Worm (Caenorhabditis elegans) whole organism, mixed stage, embryonic: ENCODE data around the gene sco-1.

Source experiments
- M03D4.4 ChIP-seq: sonication (generic microtip); optimal IDR thresholded peaks from 2 replicates; lab custom pipeline; 2017; ENCODE audit warnings: mild to moderate bottlenecking, missing genetic modification characterization, missing compliant biosample characterization
- bed-3 ChIP-seq: fragments of 200-800 bp; sonication (Bioruptor generic); optimal IDR thresholded peaks from 3 replicates; lab custom pipeline; 2018; ENCODE audit warnings: mild to moderate bottlenecking, missing genetic modification characterization, moderate library complexity, missing compliant biosample characterization
- blmp-1 ChIP-seq: fragments of 150-350 bp; optimal IDR thresholded peaks from 2 replicates; lab custom pipeline; 2014; ENCODE audit warnings: missing biosample characterization, missing genetic modification characterization
- ceh-39 ChIP-seq: fragments of 150-350 bp; optimal IDR thresholded peaks from 2 replicates; lab custom pipeline; 2014; ENCODE audit warnings: missing biosample characterization, missing genetic modification characterization
- ceh-43 ChIP-seq: fragments of 200-800 bp; sonication (Bioruptor generic); optimal IDR thresholded peaks from 2 replicates; lab custom pipeline; 2018; ENCODE audit warnings: mild to moderate bottlenecking, missing genetic modification characterization, moderate library complexity, missing compliant biosample characterization
- ceh-83 ChIP-seq: fragments of 200-800 bp; sonication (Bioruptor generic); optimal IDR thresholded peaks from 2 replicates; lab custom pipeline; 2018; ENCODE audit warnings: mild to moderate bottlenecking, missing genetic modification characterization, missing compliant biosample characterization
- ces-1 ChIP-seq: fragments of 150-350 bp; optimal IDR thresholded peaks from 2 replicates; lab custom pipeline; 2014; ENCODE audit warnings: missing biosample characterization, missing genetic modification reagents, missing genetic modification characterization
- cnd-1 ChIP-seq: fragments of 200-800 bp; sonication (Bioruptor generic); optimal IDR thresholded peaks from 2 replicates; lab custom pipeline; 2018; ENCODE audit warnings: mild to moderate bottlenecking, missing genetic modification characterization, missing compliant biosample characterization
- drap-1 ChIP-seq: fragments of 200-800 bp; sonication (Bioruptor generic); optimal IDR thresholded peaks from 3 replicates; lab custom pipeline; 2018; ENCODE audit warnings: mild to moderate bottlenecking, missing genetic modification characterization, missing compliant biosample characterization
- elt-1 ChIP-seq: sonication (generic microtip); optimal IDR thresholded peaks from 2 replicates; lab custom pipeline; 2017; ENCODE audit warnings: missing genetic modification characterization, mild to moderate bottlenecking, missing compliant biosample characterization, antibody characterized with exemption, moderate library complexity, borderline replicate concordance; ENCODE audit not compliant: insufficient read depth
- elt-3 ChIP-seq: fragments of 150-350 bp; optimal IDR thresholded peaks from 2 replicates; lab custom pipeline; 2014; ENCODE audit warnings: missing biosample characterization, missing genetic modification characterization
- flh-1 ChIP-seq: fragments of 200-800 bp; sonication (Bioruptor generic); optimal IDR thresholded peaks from 2 replicates; lab custom pipeline; 2018; ENCODE audit warnings: mild to moderate bottlenecking, missing genetic modification characterization, moderate library complexity, missing compliant biosample characterization
- ham-2 ChIP-seq: fragments of 200-800 bp; sonication (Bioruptor generic); optimal IDR thresholded peaks from 2 replicates; lab custom pipeline; 2018; ENCODE audit warnings: mild to moderate bottlenecking, missing genetic modification characterization, missing compliant biosample characterization
- hlh-1 ChIP-seq: fragments of 150-350 bp; optimal IDR thresholded peaks from 2 replicates; lab custom pipeline; 2014; ENCODE audit warnings: missing biosample characterization, missing genetic modification reagents, missing genetic modification characterization
- lin-13 ChIP-seq: fragments of 150-350 bp; optimal IDR thresholded peaks from 2 replicates; lab custom pipeline; 2014; ENCODE audit warnings: missing biosample characterization, missing genetic modification characterization
- lin-32 ChIP-seq: fragments of 200-800 bp; sonication (Bioruptor generic); optimal IDR thresholded peaks from 2 replicates; lab custom pipeline; 2018; ENCODE audit warnings: mild to moderate bottlenecking, missing genetic modification characterization, missing compliant biosample characterization
- lsy-2 ChIP-seq: fragments of 150-350 bp; optimal IDR thresholded peaks from 2 replicates; lab custom pipeline; 2014; ENCODE audit warnings: missing biosample characterization, missing genetic modification characterization
- mab-5 ChIP-seq: fragments of 150-350 bp; optimal IDR thresholded peaks from 2 replicates; lab custom pipeline; 2014; ENCODE audit warnings: missing biosample characterization, missing genetic modification characterization
- mep-1 ChIP-seq: fragments of 150-350 bp; optimal IDR thresholded peaks from 2 replicates; lab custom pipeline; 2017; ENCODE audit warnings: missing biosample characterization, missing genetic modification reagents, missing genetic modification characterization, inconsistent platforms
- mls-2 ChIP-seq: sonication (generic microtip); optimal IDR thresholded peaks from 2 replicates; lab custom pipeline; 2016; ENCODE audit warnings: mild to moderate bottlenecking, missing genetic modification characterization, moderate library complexity, missing compliant biosample characterization
- nhr-12 ChIP-seq: fragments of 150-350 bp; optimal IDR thresholded peaks from 2 replicates; lab custom pipeline; 2014; ENCODE audit warnings: missing biosample characterization, missing genetic modification characterization
- nhr-2 ChIP-seq: fragments of 150-350 bp; optimal IDR thresholded peaks from 2 replicates; lab custom pipeline; 2014; ENCODE audit warnings: missing biosample characterization, missing genetic modification characterization
- nhr-237 ChIP-seq: fragments of 150-350 bp; optimal IDR thresholded peaks from 2 replicates; lab custom pipeline; 2014; ENCODE audit warnings: missing biosample characterization, missing genetic modification characterization
- nhr-28 ChIP-seq: fragments of 150-350 bp; optimal IDR thresholded peaks from 2 replicates; lab custom pipeline; 2014; ENCODE audit warnings: missing biosample characterization, missing genetic modification characterization
- nhr-76 ChIP-seq: sonication (generic microtip); optimal IDR thresholded peaks from 2 replicates; lab custom pipeline; 2017; ENCODE audit warnings: missing biosample characterization, missing genetic modification characterization
- pha-4 ChIP-seq: fragments of 150-350 bp; optimal IDR thresholded peaks from 2 replicates; lab custom pipeline; 2018; ENCODE audit warnings: missing biosample characterization, missing genetic modification reagents, missing genetic modification characterization
- sem-2 ChIP-seq: fragments of 200-800 bp; sonication (Bioruptor generic); optimal IDR thresholded peaks from 2 replicates; lab custom pipeline; 2018; ENCODE audit warnings: mild to moderate bottlenecking, missing genetic modification characterization, missing compliant biosample characterization
- snpc-4 ChIP-seq: fragments of 150-350 bp; optimal IDR thresholded peaks from 2 replicates; lab custom pipeline; 2014; ENCODE audit warnings: missing biosample characterization, missing genetic modification characterization
- sptf-1 ChIP-seq: sonication (generic microtip); optimal IDR thresholded peaks from 2 replicates; lab custom pipeline; 2017; ENCODE audit warnings: mild to moderate bottlenecking, missing genetic modification characterization, moderate library complexity, missing compliant biosample characterization
- tbx-8 ChIP-seq: fragments of 200-800 bp; sonication (Bioruptor generic); optimal IDR thresholded peaks from 2 replicates; lab custom pipeline; 2018; ENCODE audit warnings: mild to moderate bottlenecking, missing genetic modification characterization, moderate library complexity, missing compliant biosample characterization
- unc-120 ChIP-seq: sonication (generic microtip); optimal IDR thresholded peaks from 2 replicates; lab custom pipeline; 2017; ENCODE audit warnings: missing genetic modification characterization, missing compliant biosample characterization; ENCODE audit not compliant: poor library complexity, severe bottlenecking
- unc-39 ChIP-seq: fragments of 150-350 bp; optimal IDR thresholded peaks from 2 replicates; lab custom pipeline; 2014; ENCODE audit warnings: missing biosample characterization, missing genetic modification characterization
- unc-62 ChIP-seq: fragments of 150-350 bp; optimal IDR thresholded peaks from 2 replicates; lab custom pipeline; 2014; ENCODE audit warnings: missing biosample characterization, missing genetic modification reagents, missing genetic modification characterization
- zip-8 ChIP-seq: fragments of 150-350 bp; optimal IDR thresholded peaks from 2 replicates; lab custom pipeline; 2014; ENCODE audit warnings: missing biosample characterization, missing genetic modification characterization
- ztf-11 ChIP-seq: fragments of 150-350 bp; optimal IDR thresholded peaks from 2 replicates; lab custom pipeline; 2014; ENCODE audit warnings: missing biosample characterization, missing genetic modification characterization

sco-1 gene

DNA sequence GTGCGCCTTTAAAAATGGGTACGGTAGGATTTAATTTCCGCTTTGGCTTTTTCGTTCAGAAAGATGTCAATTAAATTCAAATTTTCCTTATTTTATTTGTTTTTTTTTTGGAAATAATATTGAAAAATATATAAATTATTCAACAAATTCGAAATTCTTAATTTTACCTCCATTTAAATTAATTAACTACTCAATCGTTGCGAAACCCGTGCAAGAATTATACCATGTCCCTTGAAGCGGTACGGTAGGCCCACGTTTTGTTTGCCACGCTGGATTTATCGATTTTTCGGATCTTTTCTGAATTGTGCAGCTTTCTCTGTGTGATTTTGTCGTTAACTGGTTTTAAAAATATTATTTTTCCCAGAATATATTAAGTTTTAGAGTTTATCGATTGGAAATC is 21.0 kb downstream of the sco-1 start, which contains the start of gene Y52E8A.2:
Y52E8A.2 (plus strand) TSS at position 382 of the 400 bp plus-strand sequence.
- TF ChIP-seq flh-1 (GFP tag; lab: Kevin White, UChicago) (no peak), nhr-12 (tag; lab: Kevin White, UChicago) (no peak), blmp-1 (tag; lab: Kevin White, UChicago) (no peak), tbx-8 (no peak), sem-2 (GFP tag; lab: Kevin White, UChicago) (no peak), ceh-83 (GFP tag; lab: Kevin White, UChicago) (no peak), unc-39 (no peak), mls-2 (tag; lab: Kevin White, UChicago) (no peak), ces-1 (GFP tag; lab: Kevin White, UChicago) (no peak), snpc-4 (tag; lab: Kevin White, UChicago) (no peak), unc-120 (tag; lab: Kevin White, UChicago) (no peak), ham-2 (no peak), lin-32 (GFP tag; lab: Kevin White, UChicago) (no peak), bed-3 (no peak), hlh-1 (tag; lab: Kevin White, UChicago) (no peak), mep-1 (tag; lab: Kevin White, UChicago) (no peak), nhr-237 (tag; lab: Kevin White, UChicago) (no peak), elt-1 (tag; lab: Kevin White, UChicago) (no peak), cnd-1 (tag; lab: Kevin White, UChicago) (no peak)
- TF ChIP-seq, all 35 proteins: peak for 0

DNA sequence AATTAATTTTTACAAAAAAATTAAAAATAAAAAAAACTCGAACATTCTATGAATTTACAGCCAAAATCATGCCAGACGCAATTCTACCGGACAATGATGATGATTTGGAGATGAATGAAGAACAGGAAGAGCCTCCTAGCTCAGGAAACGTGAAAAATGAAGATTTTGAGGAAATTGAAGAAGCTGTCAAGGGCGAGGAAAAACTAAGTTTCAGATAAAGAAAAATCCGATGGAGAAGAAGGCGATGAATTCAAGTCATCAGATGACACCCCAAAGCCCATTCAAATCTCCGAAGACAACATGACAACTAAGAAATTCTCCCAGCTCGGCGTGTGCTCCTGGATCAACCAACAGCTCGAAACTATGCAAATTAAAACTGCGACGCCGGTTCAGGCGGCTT is 22.3 kb downstream of the sco-1 start, which contains the start of gene Y52E8A.1:
Y52E8A.1 (plus strand) TSS at position 301 of the 400 bp plus-strand sequence.
- TF ChIP-seq flh-1 (GFP tag; lab: Kevin White, UChicago): no peak
- no peak for TF ChIP-seq drap-1 (GFP tag; lab: Kevin White, UChicago)
- TF ChIP-seq ceh-83 (GFP tag; lab: Kevin White, UChicago): no peak
- no peak for TF ChIP-seq bed-3
- no peak for TF ChIP-seq tbx-8
- no peak for TF ChIP-seq pha-4
- no peak for TF ChIP-seq nhr-2
- TF ChIP-seq M03D4.4 (tag; lab: Kevin White, UChicago): no peak
- no peak for TF ChIP-seq elt-3 (tag; lab: Kevin White, UChicago)
- no peak for TF ChIP-seq ces-1 (GFP tag; lab: Kevin White, UChicago)
- no peak for TF ChIP-seq unc-62 (GFP tag; lab: Kevin White, UChicago)
- TF ChIP-seq lsy-2 (tag; lab: Kevin White, UChicago): no peak
- TF ChIP-seq lin-32 (GFP tag; lab: Kevin White, UChicago): no peak

DNA sequence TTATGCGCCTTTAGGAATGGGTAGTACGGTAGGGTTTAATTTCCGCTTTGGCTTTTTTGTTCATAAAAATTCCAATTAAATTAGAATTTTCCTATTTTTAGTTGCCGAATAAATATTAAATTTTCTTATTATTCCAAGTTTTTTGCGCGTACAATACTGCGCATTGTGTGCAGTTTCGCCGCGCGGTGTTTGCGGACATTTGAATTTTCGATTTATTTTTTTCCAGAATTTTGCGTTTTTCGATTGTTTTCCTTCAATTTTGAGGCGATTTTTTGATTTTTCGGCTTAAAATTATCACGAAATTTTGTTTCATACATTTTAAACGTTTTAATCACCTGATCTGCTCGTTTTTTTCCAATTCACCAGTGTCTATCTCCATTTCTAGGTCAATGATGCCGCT is 23.4 kb downstream of the sco-1 start, which contains the start of gene H20J04.6:
H20J04.6 (plus strand) TSS at position 386 of the 400 bp plus-strand sequence.
- peak; percentile 13 for TF ChIP-seq ceh-83 (GFP tag; lab: Kevin White, UChicago)
- TF ChIP-seq lsy-2 (tag; lab: Kevin White, UChicago): peak; percentile 39
- no peak for TF ChIP-seq blmp-1 (tag; lab: Kevin White, UChicago)
- no peak for TF ChIP-seq lin-32 (GFP tag; lab: Kevin White, UChicago)
- TF ChIP-seq ztf-11: no peak
- TF ChIP-seq ces-1 (GFP tag; lab: Kevin White, UChicago): peak; percentile 18
- TF ChIP-seq mep-1 (tag; lab: Kevin White, UChicago): peak; percentile 29
- TF ChIP-seq, all 35 proteins: peak for 4

DNA sequence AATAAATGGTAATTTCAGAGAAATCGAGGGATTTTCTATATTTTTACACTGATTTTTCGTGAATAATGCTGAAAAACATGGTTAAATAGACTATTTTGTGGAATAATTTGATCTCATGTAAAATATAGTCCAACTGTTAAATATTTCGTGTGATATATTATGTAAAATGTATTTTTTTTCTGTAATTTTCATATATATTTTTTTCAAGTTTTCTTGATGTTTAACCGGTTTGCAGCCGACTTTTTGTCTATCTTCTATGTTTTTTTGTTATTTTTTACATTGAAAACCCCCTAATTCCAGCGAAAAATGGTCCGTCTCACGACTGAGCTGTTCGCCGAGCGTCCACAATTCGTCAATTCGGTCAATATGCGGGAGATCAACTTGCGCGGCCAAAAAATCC is 24.6 kb downstream of the sco-1 start, which contains the start of gene mog-2:
mog-2 (plus strand) TSS at position 301 of the 400 bp plus-strand sequence.
- TF ChIP-seq snpc-4 (tag; lab: Kevin White, UChicago) (no peak), zip-8 (tag; lab: Kevin White, UChicago) (no peak), unc-62 (GFP tag; lab: Kevin White, UChicago) (no peak), hlh-1 (tag; lab: Kevin White, UChicago) (no peak), ceh-83 (GFP tag; lab: Kevin White, UChicago) (no peak), lsy-2 (tag; lab: Kevin White, UChicago) (no peak), ztf-11 (no peak), blmp-1 (tag; lab: Kevin White, UChicago) (no peak), ceh-43 (GFP tag; lab: Kevin White, UChicago) (no peak)

DNA sequence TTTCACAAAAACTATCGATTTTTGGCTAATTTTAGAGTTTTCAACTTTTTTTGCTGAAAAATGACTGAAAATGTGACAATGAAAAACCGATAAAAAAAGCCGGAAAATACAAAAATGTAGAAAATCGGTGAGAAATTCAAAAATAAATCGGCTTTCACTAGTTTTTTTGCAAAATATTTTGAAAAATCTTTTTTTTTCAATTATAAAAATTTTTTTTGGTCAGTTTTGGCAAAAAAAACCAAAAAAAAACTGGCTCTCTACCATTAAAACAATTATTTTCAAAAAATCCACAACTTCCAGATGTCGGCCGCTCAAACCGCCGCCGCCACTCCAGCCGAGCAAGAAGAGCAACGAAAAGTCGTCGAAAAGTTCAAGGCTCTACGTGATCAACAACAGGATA is 27.0 kb downstream of the sco-1 start, which contains the start of gene pfd-2:
pfd-2 (plus strand) TSS at position 301 of the 400 bp plus-strand sequence.
- TF ChIP-seq nhr-76 (tag; lab: Kevin White, UChicago) (no peak), nhr-28 (no peak), sem-2 (GFP tag; lab: Kevin White, UChicago) (no peak), ham-2 (no peak), flh-1 (GFP tag; lab: Kevin White, UChicago) (no peak), M03D4.4 (tag; lab: Kevin White, UChicago) (no peak), nhr-237 (tag; lab: Kevin White, UChicago) (no peak), unc-120 (tag; lab: Kevin White, UChicago) (no peak), sptf-1 (tag; lab: Kevin White, UChicago) (no peak), lin-13 (tag; lab: Kevin White, UChicago) (no peak), lsy-2 (tag; lab: Kevin White, UChicago) (no peak), nhr-2 (no peak), ceh-39 (tag; lab: Kevin White, UChicago) (no peak), cnd-1 (tag; lab: Kevin White, UChicago) (no peak), mab-5 (tag; lab: Kevin White, UChicago) (no peak)
